Worm (Caenorhabditis elegans) whole organism, L2 larva: Measurements from ENCODE around the gene K08H10.10.

Source experiments
- ceh-82 ChIP-seq: fragments of 150-350 bp; optimal IDR thresholded peaks from 2 replicates; lab custom pipeline; 2014; ENCODE audit warnings: missing biosample characterization, missing genetic modification characterization
- dmd-4 ChIP-seq: sonication (generic microtip); optimal IDR thresholded peaks from 2 replicates; lab custom pipeline; 2017; ENCODE audit warnings: missing biosample characterization, missing genetic modification characterization

DNA sequence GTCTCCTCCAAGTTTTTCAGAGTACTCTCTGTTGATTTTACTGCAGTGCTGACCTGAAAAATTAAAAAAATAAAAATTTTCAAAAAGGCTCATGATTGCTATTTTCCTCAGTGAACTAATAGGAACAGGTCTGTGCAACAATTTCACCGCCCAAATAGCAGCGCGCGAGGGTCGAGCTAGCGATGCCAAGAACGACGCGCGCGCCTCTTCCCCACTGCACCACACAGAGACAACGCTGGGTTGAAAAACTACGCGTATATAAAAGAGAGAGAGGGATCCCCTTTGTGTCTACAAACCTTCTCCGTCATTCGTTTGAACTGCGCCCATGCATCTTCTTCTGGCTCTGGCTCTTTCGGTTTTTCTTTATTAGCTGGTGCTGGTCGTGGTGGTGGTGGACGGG is 30.7 kb upstream of the K08H10.10 start:
- no peak for TF ChIP-seq ceh-82
- no peak for TF ChIP-seq dmd-4 (tag; lab: Kevin White, UChicago)
